Worm (Caenorhabditis elegans) whole organism, young adult: ENCODE data around the gene F13E6.1.

Source experiments
- B0019.2 ChIP-seq: fragments of 200-800 bp; sonication (Bioruptor generic); conservative IDR thresholded peaks from 2 replicates; pipeline ENCODE4 v1.3.6; 2022; ENCODE audit warnings: missing genetic modification reagents, missing genetic modification characterization, missing compliant biosample characterization
- B0035.1 ChIP-seq: sonication (generic microtip); optimal IDR thresholded peaks from 2 replicates; lab custom pipeline; 2016; ENCODE audit warnings: missing genetic modification characterization, mild to moderate bottlenecking, missing compliant biosample characterization, missing genotype, missing genetic modification reagents
- B0261.1 ChIP-seq: sonication (generic microtip); optimal IDR thresholded peaks from 2 replicates; lab custom pipeline; 2016; ENCODE audit warnings: mild to moderate bottlenecking, missing genetic modification characterization, moderate library complexity, missing compliant biosample characterization
- C06A6.2 ChIP-seq: fragments of 200-800 bp; sonication (Bioruptor generic); conservative IDR thresholded peaks from 2 replicates; pipeline ENCODE4 v1.3.6; 2022; ENCODE audit warnings: missing genetic modification characterization, missing compliant biosample characterization
- F10E7.11 ChIP-seq: sonication (generic microtip); optimal IDR thresholded peaks from 2 replicates; lab custom pipeline; 2017; ENCODE audit warnings: mild to moderate bottlenecking, missing genetic modification characterization, moderate library complexity, missing compliant biosample characterization
- F37B4.10 ChIP-seq: fragments of 200-800 bp; sonication (Bioruptor generic); IDR thresholded peaks from 2 replicates; pipeline ENCODE4 v1.3.6; 2022; ENCODE audit warnings: missing genetic modification characterization, missing compliant biosample characterization
- F39B2.1 ChIP-seq: fragments of 200-800 bp; sonication (Bioruptor generic); IDR thresholded peaks from 2 replicates; pipeline ENCODE4 v1.3.6; 2022; ENCODE audit warnings: missing genetic modification reagents, missing genetic modification characterization, missing compliant biosample characterization
- K11D2.4 ChIP-seq: fragments of 200-800 bp; sonication (Bioruptor generic); IDR thresholded peaks from 2 replicates; pipeline ENCODE4 v1.3.6; 2022; ENCODE audit warnings: missing genetic modification reagents, missing genetic modification characterization, missing compliant biosample characterization
- K12H6.12 ChIP-seq: fragments of 200-800 bp; sonication (Bioruptor generic); optimal IDR thresholded peaks from 2 replicates; lab custom pipeline; 2018; ENCODE audit warnings: mild to moderate bottlenecking, missing genetic modification characterization, missing compliant biosample characterization
- Y53F4B.3 ChIP-seq: fragments of 200-800 bp; sonication (Bioruptor generic); IDR thresholded peaks from 2 replicates; pipeline ENCODE4 v1.3.6; 2022; ENCODE audit warnings: missing genetic modification reagents, missing genetic modification characterization, missing compliant biosample characterization
- Y53G8AR.9 ChIP-seq: fragments of 200-800 bp; sonication (Bioruptor generic); conservative IDR thresholded peaks from 2 replicates; pipeline ENCODE4 v1.3.6; 2022; ENCODE audit warnings: missing genetic modification reagents, missing genetic modification characterization, missing compliant biosample characterization
- Y56A3A.18 ChIP-seq: fragments of 200-800 bp; sonication (Bioruptor generic); IDR thresholded peaks from 2 replicates; pipeline ENCODE4 v1.3.6; 2022; ENCODE audit warnings: missing genetic modification reagents, missing genetic modification characterization, missing compliant biosample characterization
- athp-1 ChIP-seq: sonication (generic microtip); optimal IDR thresholded peaks from 2 replicates; lab custom pipeline; 2017; ENCODE audit warnings: mild to moderate bottlenecking, missing genetic modification characterization, missing compliant biosample characterization
- attf-5 ChIP-seq: fragments of 200-800 bp; sonication (Bioruptor generic); optimal IDR thresholded peaks from 2 replicates; lab custom pipeline; 2018; ENCODE audit warnings: mild to moderate bottlenecking, missing genetic modification characterization, missing compliant biosample characterization
- ccch-3 ChIP-seq: fragments of 200-800 bp; sonication (Bioruptor generic); optimal IDR thresholded peaks from 2 replicates; lab custom pipeline; 2018; ENCODE audit warnings: mild to moderate bottlenecking, missing genetic modification characterization, missing compliant biosample characterization
- ceh-100 ChIP-seq: fragments of 200-800 bp; sonication (Bioruptor generic); IDR thresholded peaks from 2 replicates; pipeline ENCODE4 v1.3.6; 2022; ENCODE audit warnings: missing genetic modification reagents, missing genetic modification characterization, missing compliant biosample characterization
- ceh-58 ChIP-seq: fragments of 200-800 bp; sonication (Bioruptor generic); IDR thresholded peaks from 2 replicates; pipeline ENCODE4 v1.3.6; 2022; ENCODE audit warnings: missing genetic modification characterization, missing compliant biosample characterization
- ceh-91 ChIP-seq: fragments of 200-800 bp; sonication (Bioruptor generic); IDR thresholded peaks from 2 replicates; pipeline ENCODE4 v1.3.6; 2022; ENCODE audit warnings: missing genetic modification reagents, missing genetic modification characterization, missing compliant biosample characterization
- dox-1 ChIP-seq: fragments of 200-800 bp; sonication (Bioruptor generic); IDR thresholded peaks from 2 replicates; pipeline ENCODE4 v1.3.6; 2022; ENCODE audit warnings: missing genetic modification reagents, missing genetic modification characterization, missing compliant biosample characterization
- ekl-4 ChIP-seq: fragments of 200-800 bp; sonication (Bioruptor generic); IDR thresholded peaks from 2 replicates; pipeline ENCODE4 v1.3.6; 2022; ENCODE audit warnings: missing genetic modification reagents, missing genetic modification characterization, missing compliant biosample characterization
- hlh-26 ChIP-seq: fragments of 200-800 bp; sonication (Bioruptor generic); conservative IDR thresholded peaks from 2 replicates; pipeline ENCODE4 v1.3.6; 2022; ENCODE audit warnings: missing genetic modification reagents, missing genetic modification characterization, missing compliant biosample characterization
- hmg-1.2 ChIP-seq: fragments of 200-800 bp; sonication (Bioruptor generic); IDR thresholded peaks from 2 replicates; pipeline ENCODE4 v1.3.6; 2022; ENCODE audit warnings: missing genetic modification reagents, missing genetic modification characterization, missing compliant biosample characterization
- hrde-1 ChIP-seq: sonication (generic microtip); optimal IDR thresholded peaks from 2 replicates; lab custom pipeline; 2016; ENCODE audit warnings: missing genetic modification characterization, mild to moderate bottlenecking, missing compliant biosample characterization, moderate library complexity, missing genotype, missing genetic modification reagents, borderline replicate concordance
- lin-26 ChIP-seq: fragments of 200-800 bp; sonication (Bioruptor generic); IDR thresholded peaks from 2 replicates; pipeline ENCODE4 v1.3.6; 2022; ENCODE audit warnings: missing genetic modification reagents, missing genetic modification characterization, missing compliant biosample characterization
- madf-10 ChIP-seq: sonication (generic microtip); optimal IDR thresholded peaks from 2 replicates; lab custom pipeline; 2016; ENCODE audit warnings: mild to moderate bottlenecking, missing genetic modification characterization, missing compliant biosample characterization
- madf-8 ChIP-seq: fragments of 200-800 bp; sonication (Bioruptor generic); conservative IDR thresholded peaks from 2 replicates; pipeline ENCODE4 v1.3.6; 2022; ENCODE audit warnings: missing genetic modification reagents, missing genetic modification characterization, missing compliant biosample characterization
- mcd-1 ChIP-seq: fragments of 200-800 bp; sonication (Bioruptor generic); IDR thresholded peaks from 2 replicates; pipeline ENCODE4 v1.3.6; 2022; ENCODE audit warnings: missing genetic modification reagents, missing genetic modification characterization, missing compliant biosample characterization
- nfya-1 ChIP-seq: sonication (generic microtip); optimal IDR thresholded peaks from 2 replicates; lab custom pipeline; 2017; ENCODE audit warnings: antibody characterized with exemption, missing compliant biosample characterization, missing genetic modification characterization, borderline replicate concordance; ENCODE audit not compliant: insufficient read depth
- nfyb-1 ChIP-seq: fragments of 200-800 bp; sonication (Bioruptor generic); IDR thresholded peaks from 2 replicates; pipeline ENCODE4 v1.3.6; 2022; ENCODE audit warnings: missing genetic modification reagents, missing genetic modification characterization, missing compliant biosample characterization
- nhr-27 ChIP-seq: fragments of 200-800 bp; sonication (Bioruptor generic); optimal IDR thresholded peaks from 2 replicates; lab custom pipeline; 2018; ENCODE audit warnings: mild to moderate bottlenecking, missing genetic modification characterization, moderate library complexity, missing compliant biosample characterization
- rpc-1 ChIP-seq, 2 experiments: fragments of 150-350 bp in 1 of 2; sonication (generic microtip) in 1 of 2; optimal IDR thresholded peaks; 2 replicates each; lab custom pipeline; 2014 to 2018; ENCODE audit warnings: missing biosample characterization in 1 of 2, missing genetic modification characterization in 1 of 2, missing genetic modification reagents in 1 of 2, missing genotype in 1 of 2
- snpc-1.1 ChIP-seq: sonication (generic microtip); optimal IDR thresholded peaks from 2 replicates; lab custom pipeline; 2017; ENCODE audit warnings: missing genetic modification characterization, mild to moderate bottlenecking, missing compliant biosample characterization, antibody characterized with exemption, moderate library complexity, missing genotype, missing genetic modification reagents; ENCODE audit not compliant: insufficient read depth
- snpc-1.3 ChIP-seq: sonication (generic microtip); optimal IDR thresholded peaks from 2 replicates; lab custom pipeline; 2017; ENCODE audit warnings: missing genetic modification characterization, mild to moderate bottlenecking, missing compliant biosample characterization, antibody characterized with exemption, moderate library complexity, missing genotype, missing genetic modification reagents; ENCODE audit not compliant: insufficient read depth
- snpc-3.4 ChIP-seq: sonication (generic microtip); optimal IDR thresholded peaks from 2 replicates; lab custom pipeline; 2017; ENCODE audit warnings: missing genetic modification characterization, mild to moderate bottlenecking, missing compliant biosample characterization, antibody characterized with exemption, moderate library complexity, missing genotype, missing genetic modification reagents
- tbp1 ChIP-seq: fragments of 200-800 bp; sonication (Bioruptor generic); optimal IDR thresholded peaks from 2 replicates; lab custom pipeline; 2018; ENCODE audit warnings: mild to moderate bottlenecking, missing genetic modification characterization, missing compliant biosample characterization
- unc-62 ChIP-seq: fragments of 150-350 bp; optimal IDR thresholded peaks from 2 replicates; lab custom pipeline; 2014; ENCODE audit warnings: missing biosample characterization, missing genetic modification reagents, missing genetic modification characterization
- xnd-1 ChIP-seq: sonication (generic microtip); optimal IDR thresholded peaks from 2 replicates; lab custom pipeline; 2016; ENCODE audit warnings: missing genotype, missing genetic modification reagents, missing genetic modification characterization, missing compliant biosample characterization
- zfh-2 ChIP-seq: fragments of 200-800 bp; sonication (Bioruptor generic); conservative IDR thresholded peaks from 2 replicates; pipeline ENCODE4 v1.3.6; 2022; ENCODE audit warnings: missing genetic modification reagents, missing genetic modification characterization, missing compliant biosample characterization
- zim-3 ChIP-seq: sonication (generic microtip); optimal IDR thresholded peaks from 2 replicates; lab custom pipeline; 2017; ENCODE audit warnings: mild to moderate bottlenecking, missing genetic modification characterization, moderate library complexity, missing compliant biosample characterization
- ztf-25 ChIP-seq: fragments of 200-800 bp; sonication (Bioruptor generic); IDR thresholded peaks from 2 replicates; pipeline ENCODE4 v1.3.6; 2022; ENCODE audit warnings: missing genetic modification reagents, missing genetic modification characterization, missing compliant biosample characterization
- ztf-6 ChIP-seq: fragments of 200-800 bp; sonication (Bioruptor generic); IDR thresholded peaks from 2 replicates; pipeline ENCODE4 v1.3.6; 2022; ENCODE audit warnings: missing genetic modification reagents, missing genetic modification characterization, missing compliant biosample characterization

Gene F13E6.1

DNA sequence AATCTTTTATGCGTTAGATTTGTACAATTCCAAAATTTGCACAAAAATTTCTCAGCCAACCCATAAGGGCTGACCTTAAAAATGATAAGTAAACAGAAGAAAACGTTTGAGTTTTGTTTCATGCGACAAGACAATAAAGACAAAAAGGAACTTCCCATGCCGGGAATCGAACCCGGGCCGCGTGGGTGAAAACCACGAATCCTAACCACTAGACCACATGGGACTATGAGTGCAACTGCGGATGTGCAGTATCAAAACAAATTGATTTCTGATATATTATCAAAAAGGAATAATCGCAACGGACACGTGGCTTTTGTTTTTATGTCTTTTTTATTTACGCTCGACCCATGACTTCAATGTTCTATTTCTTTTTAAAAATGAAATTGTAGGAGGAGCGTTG is 10.0 kb downstream of the F13E6.1 start (continued):
- TF ChIP-seq rpc-1 (optimal IDR thresholded peaks at IDR 0.05; lab: Kevin White, UChicago) (peak; percentile 69), rpc-1 (tag; optimal IDR thresholded peaks at IDR 0.05; lab: Kevin White, UChicago) (peak; percentile 74), nfyb-1 (GFP tag; lab: Robert Waterston, UW) (peak; percentile 71), F37B4.10 (GFP tag; lab: Robert Waterston, UW) (no peak), tbp1 (peak; percentile 88), zim-3 (tag; lab: Kevin White, UChicago) (peak; percentile 30), ekl-4 (GFP tag; lab: Robert Waterston, UW) (peak; percentile 64), B0019.2 (0 out of 2 replicates have a peak, but pooled peaks have one; percentile 22), ztf-25 (GFP tag; lab: Robert Waterston, UW) (peak; percentile 74; the same call in 1 of the 2 replicates), hrde-1 (tag; lab: Kevin White, UChicago) (peak; percentile 31), Y56A3A.18 (GFP tag; lab: Robert Waterston, UW) (peak; percentile 68), dox-1 (peak; percentile 52), attf-5 (GFP tag; lab: Kevin White, UChicago) (peak; percentile 11), lin-26 (GFP tag; lab: Robert Waterston, UW) (peak; percentile 90), K11D2.4 (GFP tag; lab: Robert Waterston, UW) (no peak), hmg-1.2 (GFP tag; lab: Robert Waterston, UW) (peak; percentile 55), hlh-26 (GFP tag; lab: Robert Waterston, UW) (no peak), snpc-1.3 (peak; percentile 30)

DNA sequence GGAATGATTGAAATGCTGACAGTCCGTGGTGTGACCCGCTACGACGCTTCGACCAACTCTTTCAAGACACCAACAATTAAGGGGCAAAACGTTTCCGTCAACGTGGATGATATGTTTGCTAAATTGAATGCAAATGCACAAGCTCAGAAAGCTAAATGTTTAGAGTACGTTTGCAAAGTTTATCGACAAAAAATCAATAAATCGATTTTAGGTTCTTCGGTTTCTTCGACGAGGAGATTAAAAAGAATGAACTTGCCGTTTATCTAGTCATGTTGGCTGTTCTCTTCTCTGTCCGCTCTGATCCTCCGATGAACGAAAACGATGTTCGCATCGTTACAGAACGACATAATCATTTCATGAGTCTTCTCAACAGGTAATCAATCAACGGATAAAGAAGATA is 12.2 kb downstream of the F13E6.1 start:
- TF ChIP-seq mcd-1 (GFP tag; lab: Robert Waterston, UW) (no peak), ceh-58 (GFP tag; lab: Robert Waterston, UW) (no peak), nfya-1 (tag; lab: Kevin White, UChicago) (no peak), Y53F4B.3 (GFP tag; lab: Robert Waterston, UW) (no peak), snpc-3.4 (tag; lab: Kevin White, UChicago) (no peak), dox-1 (no peak), hrde-1 (tag; lab: Kevin White, UChicago) (no peak)

DNA sequence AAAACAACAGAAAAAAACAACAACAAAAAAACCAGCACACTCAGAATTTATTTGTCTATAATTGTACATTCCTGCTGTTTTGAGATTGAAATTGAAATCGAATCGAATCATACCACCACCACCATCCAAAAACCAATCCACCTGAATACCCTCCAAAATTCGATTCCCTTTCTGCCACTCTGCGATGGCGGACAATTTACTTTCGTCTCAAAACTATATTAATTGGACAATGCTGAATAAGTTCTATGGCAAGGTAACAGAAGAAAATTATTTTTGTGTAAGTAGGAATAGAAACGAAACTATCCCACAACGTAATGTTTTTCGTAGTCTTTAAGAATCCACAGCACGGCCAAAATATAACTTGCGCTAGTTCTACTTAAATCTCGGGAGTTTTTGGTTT is 17.4 kb downstream of the F13E6.1 start:
- TF ChIP-seq nhr-27 (tag; lab: Kevin White, UChicago) (no peak), ztf-6 (GFP tag; lab: Robert Waterston, UW) (no peak), C06A6.2 (GFP tag; lab: Robert Waterston, UW) (no peak), Y53G8AR.9 (GFP tag; lab: Robert Waterston, UW) (no peak), snpc-1.1 (no peak)

DNA sequence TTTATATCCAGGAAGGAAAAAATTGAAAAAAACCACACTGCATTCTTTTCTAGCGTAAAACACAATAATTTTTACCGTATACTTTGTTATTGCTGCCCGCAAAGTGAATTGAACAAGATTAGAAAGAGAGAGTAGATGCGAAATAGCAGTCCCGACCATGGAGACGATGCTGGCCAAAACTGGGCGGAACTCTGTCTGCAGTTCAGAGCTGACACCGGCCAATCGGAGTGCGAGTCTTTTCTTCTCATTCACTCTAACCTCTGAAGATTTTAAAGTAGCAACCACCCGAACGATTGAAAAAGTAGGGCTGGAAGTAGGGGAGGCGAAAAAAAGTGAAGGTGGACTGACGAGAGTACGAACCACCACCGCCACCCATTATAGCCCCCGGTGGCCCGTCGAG is 20.3 kb downstream of the F13E6.1 start:
- TF ChIP-seq unc-62 (GFP tag; lab: Kevin White, UChicago) (no peak), xnd-1 (tag; lab: Kevin White, UChicago) (no peak), F10E7.11 (tag; lab: Kevin White, UChicago) (no peak), F39B2.1 (GFP tag; lab: Robert Waterston, UW) (no peak), madf-10 (no peak), ceh-91 (GFP tag; lab: Robert Waterston, UW) (no peak), ceh-100 (no peak), dox-1 (no peak), ccch-3 (GFP tag; lab: Kevin White, UChicago) (no peak), B0261.1 (no peak), athp-1 (no peak), nfyb-1 (GFP tag; lab: Robert Waterston, UW) (peak; percentile 39; the same call in 1 of the 2 replicates), K12H6.12 (tag; lab: Kevin White, UChicago) (peak; percentile 72), B0035.1 (no peak), zfh-2 (GFP tag; lab: Robert Waterston, UW) (peak; percentile 67), ztf-6 (GFP tag; lab: Robert Waterston, UW) (no peak), madf-8 (GFP tag; lab: Robert Waterston, UW) (no peak)
- TF ChIP-seq, all 124 proteins: peak for 3
